Worm (Caenorhabditis elegans): Measurements from ENCODE around the gene F13H8.8.

F13H8.8 gene

ce11 chrII:6221470-6221869 is 46.4 kb downstream of the F13H8.8 start:
- TF ChIP-seq tab-1 (GFP tag; IDR thresholded peaks at IDR 0.05) (no peak), cog-1 (tag; optimal IDR thresholded peaks at IDR 0.05) (no peak), klf-2 (GFP tag; conservative IDR thresholded peaks at IDR 0.05) (no peak), med-1 (GFP tag; optimal IDR thresholded peaks at IDR 0.05; ENCODE audit: insufficient read depth) (no peak)

- no peak for TF ChIP-seq med-1 (GFP tag; optimal IDR thresholded peaks at IDR 0.05; ENCODE audit: insufficient read depth)
- no peak for TF ChIP-seq ref-1 (GFP tag; conservative IDR thresholded peaks at IDR 0.05)
- no peak for TF ChIP-seq klf-2 (GFP tag; conservative IDR thresholded peaks at IDR 0.05)
- TF ChIP-seq T22C8.4 (GFP tag; IDR thresholded peaks at IDR 0.05), result no peak
- TF ChIP-seq ztf-29 (GFP tag; IDR thresholded peaks at IDR 0.05), result no peak
- TF ChIP-seq tab-1 (GFP tag; IDR thresholded peaks at IDR 0.05), result no peak
- no peak for TF ChIP-seq cog-1 (tag; optimal IDR thresholded peaks at IDR 0.05)
- TF ChIP-seq flt-1 (GFP tag; IDR thresholded peaks at IDR 0.05), result no peak
- no peak for TF ChIP-seq ztf-23 (GFP tag; IDR thresholded peaks at IDR 0.05)
Observed at ce11 chrII:6219346-6219745, 48.5 kb downstream of the F13H8.8 start, which contains the start of gene mks-2. Gene mks-2 (minus strand): TSS chrII:6219446.
